Fruit fly (Drosophila melanogaster) whole organism, embryonic: ENCODE measurements around the gene Cdc6.

Experiments
- BEAF-32 ChIP-seq: fragments of 200-800 bp; sonication (Bioruptor generic); optimal IDR thresholded peaks from 3 replicates; lab custom pipeline; 2017; ENCODE audit warnings: missing biosample characterization, missing genetic modification characterization, mild to moderate bottlenecking, moderate library complexity, missing genetic modification reagents
- BtbVII ChIP-seq: fragments of 200-800 bp; sonication (Bioruptor generic); optimal IDR thresholded peaks from 3 replicates; lab custom pipeline; 2017; ENCODE audit warnings: missing biosample characterization, mild to moderate bottlenecking, missing genetic modification characterization
- CG10267 ChIP-seq: fragments of 200-800 bp; sonication (Bioruptor generic); optimal IDR thresholded peaks from 2 replicates; lab custom pipeline; 2018; ENCODE audit warnings: missing biosample characterization, mild to moderate bottlenecking, missing genetic modification characterization, moderate library complexity
- CG10543 ChIP-seq: fragments of 200-800 bp; sonication (Bioruptor generic); optimal IDR thresholded peaks from 3 replicates; lab custom pipeline; 2017; ENCODE audit warnings: missing biosample characterization, mild to moderate bottlenecking, missing genetic modification characterization, moderate library complexity
- CG13775 ChIP-seq: fragments of 200-800 bp; sonication (Bioruptor generic); optimal IDR thresholded peaks from 3 replicates; lab custom pipeline; 2017; ENCODE audit warnings: missing biosample characterization, mild to moderate bottlenecking, missing genetic modification characterization
- CG15601 ChIP-seq: fragments of 200-800 bp; sonication (Bioruptor generic); optimal IDR thresholded peaks from 3 replicates; lab custom pipeline; 2019; ENCODE audit warnings: missing biosample characterization, mild to moderate bottlenecking, missing genetic modification characterization, moderate library complexity
- CG16813 ChIP-seq: fragments of 200-800 bp; sonication (Bioruptor generic); IDR thresholded peaks from 3 replicates; pipeline ENCODE4 v1.3.6; 2022; ENCODE audit warnings: missing biosample characterization, missing genetic modification characterization; ENCODE audit not compliant: partially characterized antibody
- CG16815 ChIP-seq: fragments of 200-800 bp; sonication (Bioruptor generic); optimal IDR thresholded peaks from 3 replicates; lab custom pipeline; 2017; ENCODE audit warnings: missing biosample characterization, mild to moderate bottlenecking, missing genetic modification characterization
- CG17186 ChIP-seq: fragments of 200-800 bp; sonication (Bioruptor generic); optimal IDR thresholded peaks from 3 replicates; lab custom pipeline; 2017; ENCODE audit warnings: missing biosample characterization, missing genetic modification reagents, missing genetic modification characterization
- CG17829 ChIP-seq: fragments of 200-800 bp; optimal IDR thresholded peaks from 2 replicates; lab custom pipeline; 2019; ENCODE audit warnings: missing biosample characterization, mild to moderate bottlenecking, missing genetic modification characterization, moderate library complexity
- CG6272 ChIP-seq: fragments of 200-800 bp; sonication (Bioruptor generic); IDR thresholded peaks from 2 replicates; pipeline ENCODE4 v1.3.6; 2022; ENCODE audit warnings: missing biosample characterization, missing genetic modification characterization
- CG6813 ChIP-seq: fragments of 200-800 bp; sonication (Bioruptor generic); optimal IDR thresholded peaks from 2 replicates; lab custom pipeline; 2017; ENCODE audit warnings: missing biosample characterization, missing genetic modification characterization, mild to moderate bottlenecking, moderate library complexity, missing genetic modification reagents
- CG8089 ChIP-seq: fragments of 200-800 bp; sonication (Bioruptor generic); optimal IDR thresholded peaks from 3 replicates; lab custom pipeline; 2016; ENCODE audit warnings: missing biosample characterization, missing genetic modification characterization
- CG8290 ChIP-seq, 3 experiments: fragments of 200-800 bp; sonication (Bioruptor generic); optimal IDR thresholded peaks; 2 replicates each; lab custom pipeline; 2016 to 2019; ENCODE audit warnings: missing biosample characterization in 3 of 3, missing genetic modification characterization in 3 of 3, mild to moderate bottlenecking in 2 of 3, moderate library complexity in 1 of 3
- CG8388 ChIP-seq: fragments of 200-800 bp; sonication (Bioruptor generic); optimal IDR thresholded peaks from 2 replicates; lab custom pipeline; 2019; ENCODE audit warnings: missing biosample characterization, mild to moderate bottlenecking, missing genetic modification characterization, moderate library complexity
- CG9932 ChIP-seq: fragments of 200-800 bp; sonication (Bioruptor generic); IDR thresholded peaks from 2 replicates; pipeline ENCODE4 v1.3.6; 2022; ENCODE audit warnings: missing biosample characterization, missing genetic modification characterization
- CHES-1-like ChIP-seq: fragments of 200-800 bp; sonication (Bioruptor generic); optimal IDR thresholded peaks from 2 replicates; lab custom pipeline; 2016; ENCODE audit warnings: missing biosample characterization, missing genetic modification characterization
- CoRest ChIP-seq: fragments of 200-800 bp; sonication (Bioruptor generic); optimal IDR thresholded peaks from 3 replicates; lab custom pipeline; 2018; ENCODE audit warnings: missing biosample characterization, mild to moderate bottlenecking, missing genetic modification characterization, moderate library complexity
- E2f1 ChIP-seq: fragments of 200-800 bp; sonication (Bioruptor generic); IDR thresholded peaks from 2 replicates; pipeline ENCODE4 v1.3.6; 2022; ENCODE audit warnings: missing biosample characterization, missing genetic modification characterization
- ERR ChIP-seq: fragments of 200-800 bp; sonication (Bioruptor generic); optimal IDR thresholded peaks from 2 replicates; lab custom pipeline; 2016; ENCODE audit warnings: missing biosample characterization, missing genetic modification characterization
- Hand ChIP-seq: fragments of 200-800 bp; sonication (Bioruptor generic); optimal IDR thresholded peaks from 2 replicates; lab custom pipeline; 2017; ENCODE audit warnings: mild to moderate bottlenecking, missing biosample characterization, missing genetic modification reagents, missing genetic modification characterization
- HmgZ ChIP-seq: fragments of 200-800 bp; sonication (Bioruptor generic); optimal IDR thresholded peaks from 2 replicates; lab custom pipeline; 2018; ENCODE audit warnings: missing biosample characterization, mild to moderate bottlenecking, missing genetic modification characterization
- Med ChIP-seq: fragments of 200-800 bp; sonication (Bioruptor generic); peaks from one replicate; lab custom pipeline; 2016; ENCODE audit warnings: missing biosample characterization, missing genetic modification characterization, mild to moderate bottlenecking, inconsistent platforms, moderate library complexity
- Opbp ChIP-seq: fragments of 200-800 bp; sonication (Bioruptor generic); IDR thresholded peaks from 3 replicates; pipeline ENCODE4 v1.3.6; 2022; ENCODE audit warnings: missing biosample characterization, missing genetic modification characterization; ENCODE audit not compliant: partially characterized antibody
- Pdp1 ChIP-seq, 2 experiments: fragments of 200-800 bp; sonication (Bioruptor generic); optimal IDR thresholded peaks; 3 replicates each; lab custom pipeline; 2016; ENCODE audit warnings: missing biosample characterization in 2 of 2, missing genetic modification characterization in 2 of 2, mild to moderate bottlenecking in 1 of 2, moderate library complexity in 1 of 2
- Stat92E ChIP-seq, 3 experiments: fragments of >200 bp in 2 of 3; fragments of 200-800 bp in 1 of 3; sonication (Bioruptor generic) in 1 of 3; optimal IDR thresholded peaks; 2 replicates each; lab custom pipeline; 2017 to 2019; ENCODE audit warnings: missing biosample characterization in 3 of 3, missing genetic modification characterization in 3 of 3, mild to moderate bottlenecking in 1 of 3, moderate library complexity in 1 of 3
- Vsx1 ChIP-seq: fragments of 200-800 bp; sonication (Bioruptor generic); optimal IDR thresholded peaks from 2 replicates; lab custom pipeline; 2017; ENCODE audit warnings: missing biosample characterization, mild to moderate bottlenecking, missing genetic modification characterization, missing genetic modification reagents
- Xrp1 ChIP-seq: fragments of 200-800 bp; sonication (Bioruptor generic); IDR thresholded peaks from 2 replicates; pipeline ENCODE4 v1.3.6; 2022; ENCODE audit warnings: missing biosample characterization, missing genetic modification characterization
- bowl ChIP-seq: fragments of 200-800 bp; sonication (Bioruptor generic); IDR thresholded peaks from 2 replicates; pipeline ENCODE4 v1.3.6; 2022; ENCODE audit warnings: missing biosample characterization, missing genetic modification characterization
- crp ChIP-seq, 2 experiments: fragments of 200-800 bp; sonication (Bioruptor generic); optimal IDR thresholded peaks; 2 replicates in 1 of 2; 3 replicates in 1 of 2; lab custom pipeline; 2017; ENCODE audit warnings: missing biosample characterization in 2 of 2, missing genetic modification characterization in 2 of 2, mild to moderate bottlenecking in 1 of 2, moderate library complexity in 1 of 2
- dmrt99B ChIP-seq: fragments of 200-800 bp; sonication (Bioruptor generic); optimal IDR thresholded peaks from 2 replicates; lab custom pipeline; 2018; ENCODE audit warnings: missing biosample characterization, mild to moderate bottlenecking, missing genetic modification characterization, moderate library complexity
- fru ChIP-seq: fragments of >200 bp; optimal IDR thresholded peaks from 2 replicates; lab custom pipeline; 2017
- gt ChIP-seq: fragments of 200-800 bp; sonication (Bioruptor generic); IDR thresholded peaks from 2 replicates; pipeline ENCODE4 v1.3.6; 2022; ENCODE audit warnings: missing biosample characterization, missing genetic modification characterization
- hb ChIP-seq: fragments of 200-800 bp; sonication (Bioruptor generic); IDR thresholded peaks from 3 replicates; pipeline ENCODE4 v1.3.6; 2022; ENCODE audit warnings: missing biosample characterization, missing genetic modification characterization; ENCODE audit not compliant: partially characterized antibody
- lab ChIP-seq: fragments of 200-800 bp; sonication (Bioruptor generic); optimal IDR thresholded peaks from 3 replicates; lab custom pipeline; 2017; ENCODE audit warnings: missing biosample characterization, missing genetic modification characterization, mild to moderate bottlenecking, moderate library complexity, missing genetic modification reagents
- onecut ChIP-seq: fragments of 200-800 bp; sonication (Bioruptor generic); IDR thresholded peaks from 2 replicates; pipeline ENCODE4 v1.3.6; 2022; ENCODE audit warnings: missing biosample characterization, missing genetic modification characterization
- org-1 ChIP-seq: fragments of 200-800 bp; sonication (Bioruptor generic); optimal IDR thresholded peaks from 2 replicates; lab custom pipeline; 2017; ENCODE audit warnings: missing biosample characterization, missing genetic modification characterization
- pho ChIP-seq: fragments of 200-800 bp; sonication (Bioruptor generic); optimal IDR thresholded peaks from 2 replicates; lab custom pipeline; 2016; ENCODE audit warnings: missing biosample characterization, missing genetic modification characterization
- pros ChIP-seq: fragments of 200-800 bp; sonication (Bioruptor generic); optimal IDR thresholded peaks from 3 replicates; lab custom pipeline; 2019; ENCODE audit warnings: missing biosample characterization, mild to moderate bottlenecking, missing genetic modification characterization, moderate library complexity
- pzg ChIP-seq: fragments of 200-800 bp; sonication (Bioruptor generic); optimal IDR thresholded peaks from 3 replicates; lab custom pipeline; 2018; ENCODE audit warnings: missing biosample characterization, mild to moderate bottlenecking, missing genetic modification characterization, moderate library complexity
- salm ChIP-seq: fragments of 200-800 bp; sonication (Bioruptor generic); optimal IDR thresholded peaks from 2 replicates; lab custom pipeline; 2018; ENCODE audit warnings: missing biosample characterization, mild to moderate bottlenecking, missing genetic modification characterization
- sqz ChIP-seq: fragments of 200-800 bp; sonication (Bioruptor generic); optimal IDR thresholded peaks from 3 replicates; lab custom pipeline; 2018; ENCODE audit warnings: missing biosample characterization, mild to moderate bottlenecking, missing genetic modification characterization
- stwl ChIP-seq: fragments of 200-800 bp; sonication (Bioruptor generic); optimal IDR thresholded peaks from 3 replicates; lab custom pipeline; 2018; ENCODE audit warnings: missing biosample characterization, mild to moderate bottlenecking, missing genetic modification characterization, moderate library complexity
- trem ChIP-seq: fragments of 200-800 bp; optimal IDR thresholded peaks from 3 replicates; lab custom pipeline; 2019; ENCODE audit warnings: missing biosample characterization, mild to moderate bottlenecking, missing genetic modification characterization, moderate library complexity
- tup ChIP-seq: fragments of 200-800 bp; sonication (Bioruptor generic); optimal IDR thresholded peaks from 2 replicates; lab custom pipeline; 2016; ENCODE audit warnings: missing biosample characterization, mild to moderate bottlenecking, missing genetic modification characterization, moderate library complexity
- unc-4 ChIP-seq: fragments of 200-800 bp; sonication (Bioruptor generic); IDR thresholded peaks from 2 replicates; pipeline ENCODE4 v1.3.6; 2022; ENCODE audit warnings: missing biosample characterization, missing genetic modification characterization; ENCODE audit not compliant: partially characterized antibody
- zen ChIP-seq: fragments of 200-800 bp; sonication (Bioruptor generic); optimal IDR thresholded peaks from 3 replicates; lab custom pipeline; 2018; ENCODE audit warnings: missing biosample characterization, mild to moderate bottlenecking, missing genetic modification characterization, moderate library complexity

Gene Cdc6

dm6 chr3L:8633614-8634325 lies at the start of gene Cdc6:
TSS of gene Cdc6 (minus strand) at chr3L:8634069.
- TF ChIP-seq salm (tag; lab: Kevin White, UChicago): no peak
- no peak for TF ChIP-seq CG8290 (GFP tag; optimal IDR thresholded peaks at IDR 0.05; lab: Kevin White, UChicago)
- TF ChIP-seq CG8290 (tag; optimal IDR thresholded peaks at IDR 0.05; lab: Kevin White, UChicago): peak in 1 of 2 experiments; percentile 15
- peak; percentile 22; the same call in 1 of the 3 replicates for TF ChIP-seq CG16813 (GFP tag; lab: Robert Waterston, UW)
- TF ChIP-seq CHES-1-like (GFP tag; lab: Kevin White, UChicago): peak; percentile 4
- TF ChIP-seq tup (GFP tag; lab: Kevin White, UChicago): no peak
- peak; percentile 58 for TF ChIP-seq stwl (tag; lab: Kevin White, UChicago)
- TF ChIP-seq CG17186 (GFP tag; lab: Kevin White, UChicago): peak; percentile 74
- TF ChIP-seq Opbp (GFP tag; lab: Robert Waterston, UW): no peak
- no peak for TF ChIP-seq Vsx1 (GFP tag; lab: Kevin White, UChicago)
- peak; percentile 20; the same call in 1 of the 2 replicates for TF ChIP-seq unc-4 (GFP tag; lab: Robert Waterston, UW)
- peak; percentile 83 for TF ChIP-seq pzg (GFP tag; lab: Kevin White, UChicago)
- TF ChIP-seq CoRest: no peak
- TF ChIP-seq CG16815: no peak
- TF ChIP-seq CG13775: no peak
- no peak for TF ChIP-seq bowl
- peak; percentile 44 for TF ChIP-seq trem (tag; lab: Kevin White, UChicago)
- no peak for TF ChIP-seq CG6813
- TF ChIP-seq CG10267 (tag; lab: Kevin White, UChicago): peak; percentile 13
- no peak for TF ChIP-seq CG8089 (GFP tag; lab: Kevin White, UChicago)
- peak; percentile 1 for TF ChIP-seq HmgZ
- TF ChIP-seq CG6272 (GFP tag; lab: Robert Waterston, UW): no peak
- peak; percentile 46 for TF ChIP-seq BEAF-32
- TF ChIP-seq org-1 (GFP tag; lab: Kevin White, UChicago): no peak
- TF ChIP-seq Med (GFP tag; lab: Kevin White, UChicago): peak; percentile 78
- peak; percentile 70; the same call in 1 of the 2 replicates for TF ChIP-seq E2f1
- peak; percentile 27 for TF ChIP-seq zen (tag; lab: Kevin White, UChicago)
- TF ChIP-seq CG17829 (tag; lab: Kevin White, UChicago): peak; percentile 12
- no peak for TF ChIP-seq ERR (GFP tag; lab: Kevin White, UChicago)
- TF ChIP-seq Xrp1 (GFP tag; lab: Robert Waterston, UW): no peak
- TF ChIP-seq fru: no peak
- peak; percentile 13; the same call in 1 of the 2 replicates for TF ChIP-seq CG9932
- peak; percentile 12 for TF ChIP-seq CG15601 (tag; lab: Kevin White, UChicago)
- TF ChIP-seq dmrt99B (tag; lab: Kevin White, UChicago): no peak
- TF ChIP-seq hb (GFP tag; lab: Robert Waterston, UW): no peak
- no peak for TF ChIP-seq Hand
- TF ChIP-seq CG8388 (GFP tag; lab: Kevin White, UChicago): no peak
- TF ChIP-seq sqz (GFP tag; lab: Kevin White, UChicago): no peak
- TF ChIP-seq pho: no peak
- TF ChIP-seq crp (GFP tag; optimal IDR thresholded peaks at IDR 0.05; lab: Kevin White, UChicago): peak; percentile 82 to 96
- TF ChIP-seq onecut (GFP tag; lab: Robert Waterston, UW): no peak
- TF ChIP-seq gt (GFP tag; lab: Robert Waterston, UW): no peak
- TF ChIP-seq Pdp1 (GFP tag; optimal IDR thresholded peaks at IDR 0.05; lab: Kevin White, UChicago): peak in 1 of 2 experiments; percentile 81
- TF ChIP-seq lab (GFP tag; lab: Kevin White, UChicago): no peak
- TF ChIP-seq pros (GFP tag; lab: Kevin White, UChicago): no peak
- no peak for TF ChIP-seq BtbVII (GFP tag; lab: Kevin White, UChicago)
- no peak for TF ChIP-seq CG10543
- TF ChIP-seq Stat92E (GFP tag; optimal IDR thresholded peaks at IDR 0.05; lab: Kevin White, UChicago): peak in 1 of 3 experiments; percentile 46
